Fruit fly (Drosophila melanogaster) whole organism, embryonic: ENCODE results near the gene AANATL7.

Experiments
- Ada2b ChIP-seq: fragments of 200-800 bp; sonication (Bioruptor generic); IDR thresholded peaks from 2 replicates; pipeline ENCODE4 v1.3.6; 2022; ENCODE audit warnings: missing biosample characterization, missing genetic modification characterization
- CG14965 ChIP-seq: fragments of 200-800 bp; sonication (Bioruptor generic); optimal IDR thresholded peaks from 2 replicates; lab custom pipeline; 2016; ENCODE audit warnings: missing biosample characterization, missing genetic modification characterization, borderline replicate concordance
- CG18599 ChIP-seq: fragments of 200-800 bp; sonication (Bioruptor generic); optimal IDR thresholded peaks from 3 replicates; lab custom pipeline; 2017; ENCODE audit warnings: missing biosample characterization, missing genetic modification characterization, mild to moderate bottlenecking, moderate library complexity, missing genetic modification reagents
- CG2889 ChIP-seq: fragments of 200-800 bp; sonication (Bioruptor generic); IDR thresholded peaks from 3 replicates; pipeline ENCODE4 v1.3.6; 2022; ENCODE audit warnings: missing biosample characterization, missing genetic modification characterization
- CG3065 ChIP-seq: fragments of 200-800 bp; sonication (Bioruptor generic); optimal IDR thresholded peaks from 2 replicates; lab custom pipeline; 2016; ENCODE audit warnings: missing biosample characterization, missing genetic modification characterization
- CG3281 ChIP-seq: fragments of 200-800 bp; sonication (Bioruptor generic); optimal IDR thresholded peaks from 3 replicates; lab custom pipeline; 2017; ENCODE audit warnings: missing biosample characterization, mild to moderate bottlenecking, missing genetic modification characterization
- CG33213 ChIP-seq: fragments of 200-800 bp; sonication (Bioruptor generic); optimal IDR thresholded peaks from 3 replicates; lab custom pipeline; 2016; ENCODE audit warnings: missing biosample characterization, missing genetic modification characterization
- CG34422 ChIP-seq: fragments of 200-800 bp; sonication (Bioruptor generic); IDR thresholded peaks from 3 replicates; pipeline ENCODE4 v1.3.6; 2022; ENCODE audit warnings: missing biosample characterization, missing genetic modification characterization
- CG4282 ChIP-seq: fragments of 200-800 bp; sonication (Bioruptor generic); optimal IDR thresholded peaks from 2 replicates; lab custom pipeline; 2016; ENCODE audit warnings: missing biosample characterization, missing genetic modification characterization
- CG4404 ChIP-seq: fragments of 200-800 bp; sonication (Bioruptor generic); IDR thresholded peaks from 2 replicates; pipeline ENCODE4 v1.3.6; 2022; ENCODE audit warnings: missing biosample characterization, missing genetic modification characterization
- CG4854 ChIP-seq: fragments of 200-800 bp; sonication (Bioruptor generic); optimal IDR thresholded peaks from 2 replicates; lab custom pipeline; 2016; ENCODE audit warnings: missing biosample characterization, missing genetic modification characterization, inconsistent platforms
- CG5245 ChIP-seq: fragments of 200-800 bp; sonication (Bioruptor generic); optimal IDR thresholded peaks from 3 replicates; lab custom pipeline; 2016; ENCODE audit warnings: missing biosample characterization, missing genetic modification characterization
- CG6813 ChIP-seq: fragments of 200-800 bp; sonication (Bioruptor generic); optimal IDR thresholded peaks from 2 replicates; lab custom pipeline; 2017; ENCODE audit warnings: missing biosample characterization, missing genetic modification characterization, mild to moderate bottlenecking, moderate library complexity, missing genetic modification reagents
- CG7556 ChIP-seq: fragments of 200-800 bp; sonication (Bioruptor generic); optimal IDR thresholded peaks from 2 replicates; lab custom pipeline; 2017; ENCODE audit warnings: missing biosample characterization, mild to moderate bottlenecking, missing genetic modification characterization
- CG7786 ChIP-seq: fragments of 200-800 bp; sonication (Bioruptor generic); optimal IDR thresholded peaks from 2 replicates; lab custom pipeline; 2016; ENCODE audit warnings: missing biosample characterization, missing genetic modification characterization
- CG8478 ChIP-seq: fragments of >200 bp; optimal IDR thresholded peaks from 2 replicates; lab custom pipeline; 2018
- CG9215 ChIP-seq: fragments of 200-800 bp; sonication (Bioruptor generic); IDR thresholded peaks from 2 replicates; pipeline ENCODE4 v1.3.6; 2022; ENCODE audit warnings: missing biosample characterization, missing genetic modification characterization
- CG9727 ChIP-seq: fragments of 200-800 bp; sonication (Bioruptor generic); optimal IDR thresholded peaks from 3 replicates; lab custom pipeline; 2017; ENCODE audit warnings: missing biosample characterization, mild to moderate bottlenecking, missing genetic modification characterization
- CG9876 ChIP-seq: fragments of 200-800 bp; sonication (Bioruptor generic); optimal IDR thresholded peaks from 2 replicates; lab custom pipeline; 2016; ENCODE audit warnings: missing biosample characterization, missing genetic modification characterization
- Dfd ChIP-seq, 2 experiments: fragments of >200 bp; optimal IDR thresholded peaks; 2 replicates each; lab custom pipeline; 2017; ENCODE audit warnings: missing biosample characterization in 2 of 2, missing genetic modification characterization in 2 of 2
- Dip2 ChIP-seq: fragments of 200-800 bp; sonication (Bioruptor generic); IDR thresholded peaks from 2 replicates; pipeline ENCODE4 v1.3.6; 2022; ENCODE audit warnings: missing biosample characterization, missing genetic modification characterization
- Fer1 ChIP-seq: fragments of 200-800 bp; sonication (Bioruptor generic); optimal IDR thresholded peaks from 2 replicates; lab custom pipeline; 2017; ENCODE audit warnings: missing biosample characterization, mild to moderate bottlenecking, missing genetic modification characterization
- Hmx ChIP-seq: fragments of 200-800 bp; sonication (Bioruptor generic); optimal IDR thresholded peaks from 2 replicates; lab custom pipeline; 2016; ENCODE audit warnings: missing biosample characterization, missing genetic modification characterization
- Hsf ChIP-seq: fragments of 200-800 bp; sonication (Bioruptor generic); optimal IDR thresholded peaks from 3 replicates; lab custom pipeline; 2016; ENCODE audit warnings: missing biosample characterization, missing genetic modification characterization
- Med ChIP-seq: fragments of 200-800 bp; sonication (Bioruptor generic); peaks from one replicate; lab custom pipeline; 2016; ENCODE audit warnings: missing biosample characterization, missing genetic modification characterization, mild to moderate bottlenecking, inconsistent platforms, moderate library complexity
- NK7.1 ChIP-seq: fragments of 200-800 bp; sonication (Bioruptor generic); optimal IDR thresholded peaks from 3 replicates; lab custom pipeline; 2016; ENCODE audit warnings: missing biosample characterization, missing genetic modification characterization
- Ssrp ChIP-seq: fragments of 200-800 bp; sonication (Bioruptor generic); optimal IDR thresholded peaks from 2 replicates; lab custom pipeline; 2018; ENCODE audit warnings: missing biosample characterization, mild to moderate bottlenecking, missing genetic modification characterization, moderate library complexity
- Vsx1 ChIP-seq: fragments of 200-800 bp; sonication (Bioruptor generic); optimal IDR thresholded peaks from 2 replicates; lab custom pipeline; 2017; ENCODE audit warnings: missing biosample characterization, mild to moderate bottlenecking, missing genetic modification characterization, missing genetic modification reagents
- bbx ChIP-seq: fragments of 200-800 bp; sonication (Bioruptor generic); IDR thresholded peaks from 2 replicates; pipeline ENCODE4 v1.3.6; 2022; ENCODE audit warnings: missing biosample characterization, missing genetic modification characterization; ENCODE audit not compliant: partially characterized antibody
- br ChIP-seq: fragments of >200 bp; optimal IDR thresholded peaks from 2 replicates; lab custom pipeline; 2017
- bsh ChIP-seq, 2 experiments: fragments of 200-800 bp; sonication (Bioruptor generic); optimal IDR thresholded peaks; 2 replicates each; lab custom pipeline; 2017 to 2018; ENCODE audit warnings: mild to moderate bottlenecking in 2 of 2, missing biosample characterization in 2 of 2, missing genetic modification characterization in 2 of 2, moderate library complexity in 1 of 2
- btn ChIP-seq: fragments of 200-800 bp; sonication (Bioruptor generic); optimal IDR thresholded peaks from 2 replicates; lab custom pipeline; 2016; ENCODE audit warnings: missing biosample characterization, missing genetic modification characterization
- cato ChIP-seq: fragments of 200-800 bp; sonication (Bioruptor generic); optimal IDR thresholded peaks from 2 replicates; lab custom pipeline; 2016; ENCODE audit warnings: missing biosample characterization, missing genetic modification characterization, borderline replicate concordance
- chinmo ChIP-seq: fragments of 200-800 bp; sonication (Bioruptor generic); IDR thresholded peaks from 4 replicates; pipeline ENCODE4 v1.3.6; 2022; ENCODE audit warnings: missing biosample characterization, missing genetic modification characterization; ENCODE audit not compliant: partially characterized antibody
- dati ChIP-seq: fragments of 200-800 bp; sonication (Bioruptor generic); IDR thresholded peaks from 2 replicates; pipeline ENCODE4 v1.3.6; 2022; ENCODE audit warnings: missing biosample characterization, missing genetic modification characterization
- dpn ChIP-seq, 2 experiments: fragments of 200-800 bp; sonication (Bioruptor generic); optimal IDR thresholded peaks; 3 replicates each; lab custom pipeline; 2016; ENCODE audit warnings: missing biosample characterization in 2 of 2, missing genetic modification characterization in 2 of 2
- eve ChIP-seq, 2 experiments: fragments of >200 bp; optimal IDR thresholded peaks; 2 replicates each; lab custom pipeline; 2017; ENCODE audit warnings: missing biosample characterization in 2 of 2, missing genetic modification characterization in 2 of 2
- ftz-f1 ChIP-seq: fragments of 200-800 bp; sonication (Bioruptor generic); optimal IDR thresholded peaks from 2 replicates; lab custom pipeline; 2016; ENCODE audit warnings: missing biosample characterization, missing genetic modification characterization
- hkb ChIP-seq, 2 experiments: fragments of 200-800 bp in 1 of 2; fragments of >200 bp in 1 of 2; sonication (Bioruptor generic) in 1 of 2; IDR thresholded peaks in 1 of 2; optimal IDR thresholded peaks in 1 of 2; 2 replicates each; pipeline versions ENCODE4 v1.3.6 to Lab custom; 2017 to 2022; ENCODE audit warnings: missing biosample characterization in 1 of 2, missing genetic modification characterization in 1 of 2
- hth ChIP-seq: fragments of >200 bp; optimal IDR thresholded peaks from 2 replicates; lab custom pipeline; 2017; ENCODE audit warnings: inconsistent platforms
- ken ChIP-seq: fragments of 200-800 bp; sonication (Bioruptor generic); IDR thresholded peaks from 3 replicates; pipeline ENCODE4 v1.3.6; 2022; ENCODE audit warnings: missing biosample characterization, missing genetic modification characterization
- lab ChIP-seq: fragments of 200-800 bp; sonication (Bioruptor generic); optimal IDR thresholded peaks from 3 replicates; lab custom pipeline; 2017; ENCODE audit warnings: missing biosample characterization, missing genetic modification characterization, mild to moderate bottlenecking, moderate library complexity, missing genetic modification reagents
- pzg ChIP-seq: fragments of 200-800 bp; sonication (Bioruptor generic); optimal IDR thresholded peaks from 3 replicates; lab custom pipeline; 2018; ENCODE audit warnings: missing biosample characterization, mild to moderate bottlenecking, missing genetic modification characterization, moderate library complexity
- repo ChIP-seq: fragments of 200-800 bp; sonication (Bioruptor generic); optimal IDR thresholded peaks from 2 replicates; lab custom pipeline; 2016; ENCODE audit warnings: missing biosample characterization, missing genetic modification characterization
- rib ChIP-seq: fragments of 200-800 bp; sonication (Bioruptor generic); IDR thresholded peaks from 2 replicates; pipeline ENCODE4 v1.3.6; 2022; ENCODE audit warnings: missing biosample characterization, missing genetic modification characterization
- sens-2 ChIP-seq: fragments of 200-800 bp; sonication (Bioruptor generic); IDR thresholded peaks from 2 replicates; pipeline ENCODE4 v1.3.6; 2022; ENCODE audit warnings: missing biosample characterization, missing genetic modification characterization
- sima ChIP-seq: fragments of 200-800 bp; sonication (Bioruptor generic); optimal IDR thresholded peaks from 2 replicates; lab custom pipeline; 2016; ENCODE audit warnings: missing biosample characterization, missing genetic modification characterization
- sob ChIP-seq: fragments of 200-800 bp; sonication (Bioruptor generic); IDR thresholded peaks from 2 replicates; pipeline ENCODE4 v1.3.6; 2022; ENCODE audit warnings: missing biosample characterization, missing genetic modification characterization
- unc-4 ChIP-seq: fragments of 200-800 bp; sonication (Bioruptor generic); IDR thresholded peaks from 2 replicates; pipeline ENCODE4 v1.3.6; 2022; ENCODE audit warnings: missing biosample characterization, missing genetic modification characterization; ENCODE audit not compliant: partially characterized antibody

The AANATL7 gene

DNA sequence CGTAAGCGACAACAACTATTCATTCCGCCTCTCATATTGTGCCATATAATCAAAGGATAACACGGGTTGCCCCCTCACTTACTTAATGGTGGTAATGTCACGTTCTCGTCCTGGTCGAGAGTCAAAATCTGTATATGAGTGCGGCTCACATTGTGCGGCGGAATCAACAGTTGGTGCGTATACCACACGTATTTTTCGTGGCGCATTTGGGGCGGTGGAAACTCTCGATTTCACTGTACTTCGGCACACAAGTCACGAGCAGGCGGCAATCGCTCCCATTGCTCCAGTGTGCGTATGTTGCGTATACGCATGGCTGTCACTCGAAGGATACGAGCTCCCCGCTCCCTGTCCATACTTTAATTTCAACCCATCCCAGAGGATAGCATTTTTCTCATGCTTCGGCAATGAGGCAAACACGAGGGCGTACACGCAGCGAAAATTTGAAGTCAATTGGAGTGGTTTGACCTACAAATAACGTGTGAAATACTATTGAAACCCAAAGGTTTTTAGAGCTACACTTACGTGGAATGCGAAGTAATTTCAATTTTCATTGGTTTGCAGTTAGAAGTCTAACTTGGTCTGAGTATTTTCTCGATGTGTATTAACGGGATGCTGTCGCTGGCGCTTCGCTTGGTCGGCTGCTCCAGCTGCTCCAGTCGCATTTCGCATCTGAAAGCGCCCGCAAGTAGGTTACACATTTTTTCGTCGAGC, 1.2 kb downstream of the AANATL7 start (continued):
- TF ChIP-seq CG7786 = peak; percentile 85
- TF ChIP-seq CG3281 (GFP tag; lab: Kevin White, UChicago) = peak; percentile 78
- no peak for TF ChIP-seq Vsx1 (GFP tag; lab: Kevin White, UChicago)
- TF ChIP-seq CG6813 (GFP tag; lab: Kevin White, UChicago) = peak; percentile 74
- TF ChIP-seq Dip2 (GFP tag; lab: Robert Waterston, UW) = no peak
- peak; percentile 54; the same call in 1 of the 3 replicates for TF ChIP-seq ken (GFP tag; lab: Robert Waterston, UW)
- peak; percentile 79 for TF ChIP-seq sob
- TF ChIP-seq sens-2 (GFP tag; lab: Robert Waterston, UW) = no peak; the same call in 1 of the 2 replicates
- no peak for TF ChIP-seq eve (GFP tag; optimal IDR thresholded peaks at IDR 0.05; lab: Kevin White, UChicago)
- no peak for TF ChIP-seq bbx (GFP tag; lab: Robert Waterston, UW)
- TF ChIP-seq Fer1 = peak; percentile 93
- no peak for TF ChIP-seq ftz-f1 (GFP tag; lab: Kevin White, UChicago)
- no peak for TF ChIP-seq CG4282 (GFP tag; lab: Kevin White, UChicago)
- peak; percentile 55 for TF ChIP-seq repo (GFP tag; lab: Kevin White, UChicago)
- no peak for TF ChIP-seq CG8478 (lab: Kevin White, UChicago)
- peak; percentile 14 for TF ChIP-seq cato (GFP tag; lab: Kevin White, UChicago)
- TF ChIP-seq NK7.1 = peak; percentile 74
- peak; percentile 13 for TF ChIP-seq pzg
- TF ChIP-seq dpn (GFP tag; optimal IDR thresholded peaks at IDR 0.05; lab: Kevin White, UChicago) = peak; percentile 82 to 84
- peak in 1 of 2 experiments; percentile 48 for TF ChIP-seq bsh (GFP tag; optimal IDR thresholded peaks at IDR 0.05; lab: Kevin White, UChicago)
- no peak for TF ChIP-seq unc-4 (GFP tag; lab: Robert Waterston, UW)
- TF ChIP-seq CG14965 (GFP tag; lab: Kevin White, UChicago) = peak; percentile 45
- TF ChIP-seq Med (GFP tag; lab: Kevin White, UChicago) = peak; percentile 97
- peak; percentile 74 for TF ChIP-seq Hsf (GFP tag; lab: Kevin White, UChicago)
- TF ChIP-seq CG3065 = no peak
- peak; percentile 52 for TF ChIP-seq CG4404 (GFP tag; lab: Robert Waterston, UW)
- TF ChIP-seq CG9727 = peak; percentile 77
- peak; percentile 43; the same call in 1 of the 2 replicates for TF ChIP-seq rib (GFP tag; lab: Robert Waterston, UW)
- TF ChIP-seq Hmx (GFP tag; lab: Kevin White, UChicago) = no peak
- TF ChIP-seq Ssrp (tag; lab: Kevin White, UChicago) = peak; percentile 34
- no peak for TF ChIP-seq chinmo (GFP tag; lab: Robert Waterston, UW)
- peak; percentile 55 for TF ChIP-seq CG4854 (GFP tag; lab: Kevin White, UChicago)
- TF ChIP-seq CG34422 (GFP tag; lab: Robert Waterston, UW) = peak; percentile 75; the same call in 2 of the 3 replicates
- TF ChIP-seq CG2889 (GFP tag; lab: Robert Waterston, UW) = peak; percentile 76; the same call in 1 of the 3 replicates
- no peak for TF ChIP-seq hkb (optimal IDR thresholded peaks at IDR 0.05; lab: Kevin White, UChicago)
- TF ChIP-seq hkb (GFP tag; IDR thresholded peaks at IDR 0.05; lab: Robert Waterston, UW) = peak; percentile 80
- TF ChIP-seq CG9876 (GFP tag; lab: Kevin White, UChicago) = peak; percentile 31
- peak; percentile 95 for TF ChIP-seq lab (GFP tag; lab: Kevin White, UChicago)
- no peak for TF ChIP-seq hth (lab: Kevin White, UChicago)
- TF ChIP-seq Ada2b (GFP tag; lab: Robert Waterston, UW) = peak; percentile 85
- TF ChIP-seq br (lab: Kevin White, UChicago) = no peak
- peak; percentile 96 for TF ChIP-seq CG18599
- peak; percentile 40 for TF ChIP-seq CG33213
- no peak for TF ChIP-seq dati (GFP tag; lab: Robert Waterston, UW)
- peak; percentile 69 for TF ChIP-seq CG9215 (GFP tag; lab: Robert Waterston, UW)
- TF ChIP-seq CG7556 (GFP tag; lab: Kevin White, UChicago) = peak; percentile 84
- peak; percentile 38 for TF ChIP-seq btn (GFP tag; lab: Kevin White, UChicago)
- TF ChIP-seq sima = no peak
- peak; percentile 48 for TF ChIP-seq CG5245 (GFP tag; lab: Kevin White, UChicago)
- no peak for TF ChIP-seq Dfd (GFP tag; optimal IDR thresholded peaks at IDR 0.05; lab: Kevin White, UChicago)
